Worm (Caenorhabditis elegans) whole organism, dauer: ENCODE results near the gene mrpl-37.

Source experiments
- unc-62 ChIP-seq: sonication (generic microtip); optimal IDR thresholded peaks from 2 replicates; lab custom pipeline; 2017; ENCODE audit warnings: missing biosample characterization, missing genetic modification reagents, missing genetic modification characterization

Gene mrpl-37

DNA sequence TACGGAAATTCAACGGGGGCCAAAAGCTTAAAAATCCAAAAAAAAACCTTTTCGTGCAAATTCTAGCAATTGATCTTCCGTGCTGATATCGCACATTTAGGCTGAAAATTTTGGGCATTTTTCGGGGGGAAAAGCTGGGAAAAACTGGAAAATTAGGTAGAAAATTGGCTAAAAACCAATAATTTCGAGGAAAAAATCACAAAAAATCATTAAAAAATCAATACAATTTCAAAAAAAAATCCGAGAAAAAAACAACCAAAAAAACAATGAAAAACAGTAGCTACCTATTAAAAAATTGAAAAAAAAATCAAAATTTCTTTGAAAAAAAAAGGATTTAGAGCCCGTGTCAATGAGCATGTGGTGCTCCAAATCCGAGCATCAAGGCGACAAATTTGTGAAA is 7.0 kb downstream of the mrpl-37 start, which contains the start of gene Y48E1B.3:
Gene Y48E1B.3, minus strand, starts transcription at position 101 of the 400 bp plus-strand sequence.
- TF ChIP-seq unc-62 (GFP tag; lab: Kevin White, UChicago), result no peak

DNA sequence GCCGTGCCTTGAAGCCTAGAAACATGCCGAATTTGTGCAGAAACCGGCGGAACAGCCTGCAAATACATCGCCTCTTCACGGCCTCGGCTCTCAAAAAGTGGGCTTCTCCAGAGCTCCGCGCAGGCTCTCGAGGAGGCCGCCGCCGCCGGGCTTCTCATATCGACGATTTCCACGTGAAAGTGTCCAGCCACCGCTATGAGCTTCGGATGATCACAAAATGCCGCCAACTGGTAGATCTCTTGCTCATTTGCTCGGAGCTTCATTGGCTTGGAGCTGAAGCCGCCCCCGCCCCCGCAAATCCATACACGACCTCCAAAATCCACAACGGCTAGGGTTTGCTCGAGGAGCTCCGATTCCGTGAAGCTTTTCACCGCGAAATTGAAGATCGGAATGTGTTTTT is 14.3 kb downstream of the mrpl-37 start:
- no peak for TF ChIP-seq unc-62 (GFP tag; lab: Kevin White, UChicago)

DNA sequence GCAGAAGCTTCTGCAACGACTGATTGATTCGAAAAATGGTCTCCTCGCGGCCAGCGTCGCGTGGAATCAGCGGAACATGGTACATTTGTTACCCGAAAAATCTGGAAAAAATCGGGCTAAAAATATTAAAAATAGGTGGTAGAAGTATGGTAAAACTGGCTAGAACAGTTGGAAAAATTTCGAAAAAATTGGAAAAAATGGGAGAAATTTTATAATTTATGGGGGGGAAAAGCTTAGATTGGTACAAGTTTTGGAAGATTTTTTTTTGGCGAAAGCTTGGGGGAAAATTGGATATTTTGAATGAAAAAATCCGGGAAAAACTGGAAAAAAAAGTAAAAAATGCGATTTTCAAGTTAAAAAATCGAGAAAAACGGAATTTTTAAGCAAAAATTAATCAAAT is 27.3 kb downstream of the mrpl-37 start, which contains the start of gene ddl-2:
Gene ddl-2, minus strand, starts transcription at position 101 of the 400 bp plus-strand sequence.
- TF ChIP-seq unc-62 (GFP tag; lab: Kevin White, UChicago), result no peak

- TF ChIP-seq unc-62 (GFP tag; lab: Kevin White, UChicago), result no peak
Measured at ce11 chrII:13542991-13543390, 31.9 kb downstream of the mrpl-37 start.

- no peak for TF ChIP-seq unc-62 (GFP tag; lab: Kevin White, UChicago)
Measured at ce11 chrII:13540956-13541355, 33.9 kb downstream of the mrpl-37 start, which contains the start of the genes noa-1 and Y48E1B.17. noa-1 (minus strand) TSS chrII:13541056. Y48E1B.17 (minus strand) TSS chrII:13541084.

DNA sequence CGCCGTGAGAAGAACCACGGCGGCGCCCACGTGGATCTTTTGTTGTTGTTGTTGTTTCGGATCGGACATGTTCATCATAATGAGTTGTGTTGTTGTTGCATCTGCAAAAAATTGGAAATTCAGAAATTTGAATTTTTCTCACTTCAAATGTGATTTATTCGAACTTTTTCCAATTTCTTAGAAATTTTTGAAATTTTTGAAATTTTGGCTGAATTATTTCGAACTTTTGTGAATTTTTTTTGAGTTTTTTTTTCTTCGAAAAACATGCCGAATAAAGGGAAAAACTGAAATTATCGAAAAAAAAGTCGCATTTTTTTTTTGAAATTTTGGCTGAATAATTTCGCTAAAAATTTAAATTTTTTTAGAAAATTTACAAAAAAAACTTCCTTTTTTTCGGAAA is 43.8 kb downstream of the mrpl-37 start, which contains the start of gene snx-14:
Gene snx-14, minus strand, starts transcription at position 101 of the 400 bp plus-strand sequence.
- TF ChIP-seq unc-62 (GFP tag; lab: Kevin White, UChicago), result no peak

- no peak for TF ChIP-seq unc-62 (GFP tag; lab: Kevin White, UChicago)
Measured at ce11 chrII:13530657-13531056, 44.2 kb downstream of the mrpl-37 start.

DNA sequence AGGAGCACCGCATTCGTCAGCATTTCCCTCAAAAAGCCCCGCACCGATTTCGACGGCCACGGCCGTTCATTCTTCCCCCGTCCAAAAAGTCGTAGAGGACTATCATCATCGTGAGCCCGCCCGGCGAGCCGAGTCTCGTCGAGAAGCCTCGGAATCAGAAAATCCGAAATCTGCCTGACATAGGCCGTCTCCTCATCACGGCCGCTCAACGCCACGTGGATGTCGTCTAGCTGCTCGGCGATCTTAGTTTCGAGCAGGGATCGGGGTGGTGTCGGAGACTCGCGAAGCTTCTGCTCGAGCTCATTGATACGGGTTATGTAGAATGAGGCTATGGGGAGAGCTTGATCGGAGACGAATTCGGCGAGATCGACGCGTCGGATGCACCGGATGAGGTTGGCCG is 45.7 kb downstream of the mrpl-37 start:
- TF ChIP-seq unc-62 (GFP tag; lab: Kevin White, UChicago), result no peak

- TF ChIP-seq unc-62 (GFP tag; lab: Kevin White, UChicago), result no peak
Measured at ce11 chrII:13521977-13522404, 52.9 kb downstream of the mrpl-37 start.

DNA sequence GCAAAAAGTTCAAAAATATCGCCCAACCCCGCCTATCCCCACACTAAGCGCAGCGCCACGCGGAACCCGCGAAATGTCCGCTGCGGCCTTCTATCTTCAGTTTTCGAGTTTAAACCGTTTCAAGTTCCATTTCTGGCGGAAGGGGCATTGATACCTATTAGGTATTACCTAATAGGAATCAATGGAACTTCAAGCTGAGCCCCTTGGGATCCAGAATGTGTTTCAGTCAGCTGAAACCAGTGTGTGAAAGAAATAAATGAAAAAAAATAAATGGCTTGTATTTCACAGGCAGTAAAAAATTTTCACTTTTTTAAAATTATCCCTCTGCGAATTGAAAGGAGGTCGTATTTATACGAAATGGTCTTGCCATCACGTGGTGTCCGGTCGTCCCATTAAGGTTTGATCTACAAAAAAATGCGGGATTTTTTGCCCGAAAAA is 53.7 kb downstream of the mrpl-37 start:
- TF ChIP-seq unc-62 (GFP tag; lab: Kevin White, UChicago), result no peak
